Worm (Caenorhabditis elegans) whole organism, mixed stage, embryonic: ENCODE measurements around the gene F53F4.17.

Source experiments
- M03D4.4 ChIP-seq: sonication (generic microtip); optimal IDR thresholded peaks from 2 replicates; lab custom pipeline; 2017; ENCODE audit warnings: mild to moderate bottlenecking, missing genetic modification characterization, missing compliant biosample characterization
- blmp-1 ChIP-seq: fragments of 150-350 bp; optimal IDR thresholded peaks from 2 replicates; lab custom pipeline; 2014; ENCODE audit warnings: missing biosample characterization, missing genetic modification characterization
- ceh-39 ChIP-seq: fragments of 150-350 bp; optimal IDR thresholded peaks from 2 replicates; lab custom pipeline; 2014; ENCODE audit warnings: missing biosample characterization, missing genetic modification characterization
- ceh-43 ChIP-seq: fragments of 200-800 bp; sonication (Bioruptor generic); optimal IDR thresholded peaks from 2 replicates; lab custom pipeline; 2018; ENCODE audit warnings: mild to moderate bottlenecking, missing genetic modification characterization, moderate library complexity, missing compliant biosample characterization
- ceh-83 ChIP-seq: fragments of 200-800 bp; sonication (Bioruptor generic); optimal IDR thresholded peaks from 2 replicates; lab custom pipeline; 2018; ENCODE audit warnings: mild to moderate bottlenecking, missing genetic modification characterization, missing compliant biosample characterization
- ces-1 ChIP-seq: fragments of 150-350 bp; optimal IDR thresholded peaks from 2 replicates; lab custom pipeline; 2014; ENCODE audit warnings: missing biosample characterization, missing genetic modification reagents, missing genetic modification characterization
- cnd-1 ChIP-seq: fragments of 200-800 bp; sonication (Bioruptor generic); optimal IDR thresholded peaks from 2 replicates; lab custom pipeline; 2018; ENCODE audit warnings: mild to moderate bottlenecking, missing genetic modification characterization, missing compliant biosample characterization
- drap-1 ChIP-seq: fragments of 200-800 bp; sonication (Bioruptor generic); optimal IDR thresholded peaks from 3 replicates; lab custom pipeline; 2018; ENCODE audit warnings: mild to moderate bottlenecking, missing genetic modification characterization, missing compliant biosample characterization
- elt-1 ChIP-seq: sonication (generic microtip); optimal IDR thresholded peaks from 2 replicates; lab custom pipeline; 2017; ENCODE audit warnings: missing genetic modification characterization, mild to moderate bottlenecking, missing compliant biosample characterization, antibody characterized with exemption, moderate library complexity, borderline replicate concordance; ENCODE audit not compliant: insufficient read depth
- flh-1 ChIP-seq: fragments of 200-800 bp; sonication (Bioruptor generic); optimal IDR thresholded peaks from 2 replicates; lab custom pipeline; 2018; ENCODE audit warnings: mild to moderate bottlenecking, missing genetic modification characterization, moderate library complexity, missing compliant biosample characterization
- ham-2 ChIP-seq: fragments of 200-800 bp; sonication (Bioruptor generic); optimal IDR thresholded peaks from 2 replicates; lab custom pipeline; 2018; ENCODE audit warnings: mild to moderate bottlenecking, missing genetic modification characterization, missing compliant biosample characterization
- hlh-1 ChIP-seq: fragments of 150-350 bp; optimal IDR thresholded peaks from 2 replicates; lab custom pipeline; 2014; ENCODE audit warnings: missing biosample characterization, missing genetic modification reagents, missing genetic modification characterization
- lin-13 ChIP-seq: fragments of 150-350 bp; optimal IDR thresholded peaks from 2 replicates; lab custom pipeline; 2014; ENCODE audit warnings: missing biosample characterization, missing genetic modification characterization
- lin-32 ChIP-seq: fragments of 200-800 bp; sonication (Bioruptor generic); optimal IDR thresholded peaks from 2 replicates; lab custom pipeline; 2018; ENCODE audit warnings: mild to moderate bottlenecking, missing genetic modification characterization, missing compliant biosample characterization
- lsy-2 ChIP-seq: fragments of 150-350 bp; optimal IDR thresholded peaks from 2 replicates; lab custom pipeline; 2014; ENCODE audit warnings: missing biosample characterization, missing genetic modification characterization
- mab-5 ChIP-seq: fragments of 150-350 bp; optimal IDR thresholded peaks from 2 replicates; lab custom pipeline; 2014; ENCODE audit warnings: missing biosample characterization, missing genetic modification characterization
- mls-2 ChIP-seq: sonication (generic microtip); optimal IDR thresholded peaks from 2 replicates; lab custom pipeline; 2016; ENCODE audit warnings: mild to moderate bottlenecking, missing genetic modification characterization, moderate library complexity, missing compliant biosample characterization
- nhr-12 ChIP-seq: fragments of 150-350 bp; optimal IDR thresholded peaks from 2 replicates; lab custom pipeline; 2014; ENCODE audit warnings: missing biosample characterization, missing genetic modification characterization
- nhr-2 ChIP-seq: fragments of 150-350 bp; optimal IDR thresholded peaks from 2 replicates; lab custom pipeline; 2014; ENCODE audit warnings: missing biosample characterization, missing genetic modification characterization
- nhr-237 ChIP-seq: fragments of 150-350 bp; optimal IDR thresholded peaks from 2 replicates; lab custom pipeline; 2014; ENCODE audit warnings: missing biosample characterization, missing genetic modification characterization
- nhr-28 ChIP-seq: fragments of 150-350 bp; optimal IDR thresholded peaks from 2 replicates; lab custom pipeline; 2014; ENCODE audit warnings: missing biosample characterization, missing genetic modification characterization
- nhr-76 ChIP-seq: sonication (generic microtip); optimal IDR thresholded peaks from 2 replicates; lab custom pipeline; 2017; ENCODE audit warnings: missing biosample characterization, missing genetic modification characterization
- pha-4 ChIP-seq: fragments of 150-350 bp; optimal IDR thresholded peaks from 2 replicates; lab custom pipeline; 2018; ENCODE audit warnings: missing biosample characterization, missing genetic modification reagents, missing genetic modification characterization
- snpc-4 ChIP-seq: fragments of 150-350 bp; optimal IDR thresholded peaks from 2 replicates; lab custom pipeline; 2014; ENCODE audit warnings: missing biosample characterization, missing genetic modification characterization
- sptf-1 ChIP-seq: sonication (generic microtip); optimal IDR thresholded peaks from 2 replicates; lab custom pipeline; 2017; ENCODE audit warnings: mild to moderate bottlenecking, missing genetic modification characterization, moderate library complexity, missing compliant biosample characterization
- tbx-8 ChIP-seq: fragments of 200-800 bp; sonication (Bioruptor generic); optimal IDR thresholded peaks from 2 replicates; lab custom pipeline; 2018; ENCODE audit warnings: mild to moderate bottlenecking, missing genetic modification characterization, moderate library complexity, missing compliant biosample characterization
- unc-120 ChIP-seq: sonication (generic microtip); optimal IDR thresholded peaks from 2 replicates; lab custom pipeline; 2017; ENCODE audit warnings: missing genetic modification characterization, missing compliant biosample characterization; ENCODE audit not compliant: poor library complexity, severe bottlenecking
- unc-39 ChIP-seq: fragments of 150-350 bp; optimal IDR thresholded peaks from 2 replicates; lab custom pipeline; 2014; ENCODE audit warnings: missing biosample characterization, missing genetic modification characterization
- unc-62 ChIP-seq: fragments of 150-350 bp; optimal IDR thresholded peaks from 2 replicates; lab custom pipeline; 2014; ENCODE audit warnings: missing biosample characterization, missing genetic modification reagents, missing genetic modification characterization
- zip-8 ChIP-seq: fragments of 150-350 bp; optimal IDR thresholded peaks from 2 replicates; lab custom pipeline; 2014; ENCODE audit warnings: missing biosample characterization, missing genetic modification characterization
- ztf-11 ChIP-seq: fragments of 150-350 bp; optimal IDR thresholded peaks from 2 replicates; lab custom pipeline; 2014; ENCODE audit warnings: missing biosample characterization, missing genetic modification characterization

F53F4.17 gene

DNA sequence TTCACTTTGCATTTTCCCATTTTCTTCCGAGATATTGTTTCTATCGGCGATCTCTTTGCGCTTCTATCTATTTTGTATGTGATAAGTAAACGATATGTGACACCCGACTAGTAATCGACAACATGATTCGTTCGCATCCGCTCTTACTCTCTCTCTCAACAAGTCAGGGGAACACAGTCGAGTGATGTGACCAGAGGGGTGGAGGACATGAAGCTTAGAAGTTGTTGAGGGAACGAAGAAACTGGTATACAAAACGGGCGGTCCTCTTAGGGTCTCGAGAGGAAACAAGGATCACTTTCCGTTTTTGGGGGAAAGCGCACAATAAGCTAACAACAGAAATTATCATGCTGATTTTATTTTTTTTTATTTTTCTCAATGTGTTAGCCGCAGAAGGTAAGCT is 5.1 kb downstream of the F53F4.17 start, which contains the start of gene F53F4.4:
Gene F53F4.4 (plus strand): TSS at position 301 of the 400 bp plus-strand sequence.
- no peak for TF ChIP-seq snpc-4 (tag; lab: Kevin White, UChicago)
- no peak for TF ChIP-seq unc-120
- TF ChIP-seq nhr-12 (tag; lab: Kevin White, UChicago): no peak
- no peak for TF ChIP-seq lin-13
- no peak for TF ChIP-seq flh-1 (GFP tag; lab: Kevin White, UChicago)
- TF ChIP-seq cnd-1 (tag; lab: Kevin White, UChicago): no peak
- TF ChIP-seq nhr-237 (tag; lab: Kevin White, UChicago): no peak
- no peak for TF ChIP-seq elt-1 (tag; lab: Kevin White, UChicago)
- TF ChIP-seq ceh-83 (GFP tag; lab: Kevin White, UChicago): no peak
- TF ChIP-seq unc-62: no peak

DNA sequence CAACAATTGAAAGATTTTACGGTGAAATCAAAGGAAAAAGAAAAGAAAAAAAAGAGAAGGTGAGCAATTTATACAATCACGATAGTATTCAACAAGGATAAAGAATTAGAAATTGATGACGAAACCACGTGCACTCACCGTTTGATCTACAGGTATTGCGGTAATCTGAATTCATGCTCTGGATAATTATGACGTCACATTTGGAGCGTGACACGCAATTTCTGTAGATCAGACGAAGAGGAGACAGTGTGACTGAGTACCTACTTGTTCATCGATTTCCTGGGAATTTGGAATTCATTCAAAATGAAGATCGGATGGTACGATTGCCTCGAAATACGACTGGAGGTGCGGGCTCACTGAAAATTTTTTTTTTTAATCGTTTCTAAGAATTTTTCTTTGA is 10.4 kb downstream of the F53F4.17 start:
- TF ChIP-seq lsy-2 (tag; lab: Kevin White, UChicago) (no peak), zip-8 (tag; lab: Kevin White, UChicago) (peak; percentile 91), sptf-1 (tag; lab: Kevin White, UChicago) (no peak)

DNA sequence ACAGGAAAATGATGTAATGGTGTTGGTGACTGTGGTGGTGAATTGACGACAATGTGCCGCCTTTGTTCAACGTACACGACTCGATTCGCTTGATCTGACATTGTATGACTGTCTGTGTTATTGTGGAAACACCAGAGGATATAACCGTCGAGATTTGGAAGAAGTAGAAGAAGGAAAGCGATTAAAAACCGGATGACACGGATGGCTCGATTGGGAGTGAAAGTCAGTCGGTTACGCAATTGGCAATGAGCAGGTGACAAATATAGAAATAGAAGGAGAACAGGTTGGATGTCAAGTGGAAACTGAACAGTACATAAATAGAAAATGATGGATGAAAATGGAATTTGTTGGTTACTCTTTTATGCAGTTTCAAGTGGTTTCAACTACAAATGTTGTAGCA is 12.9 kb downstream of the F53F4.17 start, which contains the start of gene rdy-2:
Gene rdy-2 (minus strand): TSS at position 101 of the 400 bp plus-strand sequence.
- no peak for TF ChIP-seq ztf-11 (tag; lab: Kevin White, UChicago)
- TF ChIP-seq ceh-83 (GFP tag; lab: Kevin White, UChicago): no peak
- TF ChIP-seq zip-8 (tag; lab: Kevin White, UChicago): no peak
- no peak for TF ChIP-seq unc-120
- TF ChIP-seq ceh-43: no peak
- no peak for TF ChIP-seq ceh-39 (tag; lab: Kevin White, UChicago)
- no peak for TF ChIP-seq ham-2 (GFP tag; lab: Kevin White, UChicago)
- no peak for TF ChIP-seq mab-5 (tag; lab: Kevin White, UChicago)
- no peak for TF ChIP-seq drap-1
- no peak for TF ChIP-seq nhr-76 (tag; lab: Kevin White, UChicago)
- no peak for TF ChIP-seq lin-32 (GFP tag; lab: Kevin White, UChicago)
- TF ChIP-seq nhr-2: no peak
- no peak for TF ChIP-seq blmp-1
- TF ChIP-seq snpc-4 (tag; lab: Kevin White, UChicago): no peak
- no peak for TF ChIP-seq hlh-1 (tag; lab: Kevin White, UChicago)
- no peak for TF ChIP-seq ces-1 (GFP tag; lab: Kevin White, UChicago)
- no peak for TF ChIP-seq nhr-28 (tag; lab: Kevin White, UChicago)
- no peak for TF ChIP-seq unc-39
- TF ChIP-seq unc-62: no peak
- TF ChIP-seq mls-2 (tag; lab: Kevin White, UChicago): no peak

DNA sequence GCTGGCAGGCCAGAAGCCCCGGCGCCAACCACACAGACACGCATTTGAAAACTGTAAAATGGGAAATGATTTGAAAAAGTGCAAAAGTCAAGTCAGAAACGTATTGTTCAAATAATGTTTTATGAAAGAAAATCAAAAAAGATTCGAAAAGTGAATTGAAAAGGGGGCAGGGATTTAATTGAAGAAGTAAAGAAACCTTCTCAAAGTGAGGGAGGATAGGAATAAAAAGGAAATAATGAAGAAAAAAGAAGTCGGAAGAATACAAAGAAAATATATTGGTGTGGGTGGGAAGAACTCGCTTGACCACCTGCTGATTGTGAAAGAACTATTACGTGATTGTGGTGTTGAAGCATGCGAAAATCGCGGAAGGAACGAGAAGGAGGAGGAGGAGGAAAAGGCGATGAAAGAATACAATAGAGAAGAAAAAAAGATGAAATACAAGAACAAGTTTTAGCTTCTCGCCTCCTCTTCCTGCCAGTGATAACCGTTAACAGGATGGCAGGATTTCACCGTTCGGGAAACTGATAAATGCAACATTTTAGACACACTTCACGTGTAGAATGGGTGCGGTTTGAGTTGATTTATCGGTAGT is 18.7 kb downstream of the F53F4.17 start, which contains the start of gene fmo-4:
Gene fmo-4 (minus strand): TSS at position 51 of the 592 bp plus-strand sequence.
- TF ChIP-seq M03D4.4: no peak

DNA sequence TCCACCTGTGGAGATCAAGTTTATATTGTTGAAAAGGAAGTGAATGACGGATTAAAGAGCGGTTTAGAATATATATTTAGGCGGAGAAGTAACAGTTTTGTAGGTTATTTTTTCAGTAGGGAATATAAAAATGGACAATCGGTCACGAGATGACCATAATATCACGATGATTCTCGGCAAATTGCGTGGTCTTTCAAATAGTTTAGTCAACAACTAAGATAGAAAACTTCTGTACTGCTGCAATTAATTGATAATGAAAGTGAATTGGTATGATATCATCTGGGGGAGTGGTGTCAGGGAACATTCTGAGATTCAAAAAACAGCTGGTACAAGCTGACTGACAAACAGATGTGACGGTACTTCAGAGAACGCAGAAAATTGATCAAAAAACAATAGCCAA is 20.5 kb downstream of the F53F4.17 start:
- no peak for TF ChIP-seq nhr-28 (tag; lab: Kevin White, UChicago)
- TF ChIP-seq unc-120: no peak
- TF ChIP-seq drap-1: no peak
- no peak for TF ChIP-seq tbx-8 (GFP tag; lab: Kevin White, UChicago)
- TF ChIP-seq ham-2 (GFP tag; lab: Kevin White, UChicago): no peak
- no peak for TF ChIP-seq pha-4 (tag; lab: Kevin White, UChicago)
- no peak for TF ChIP-seq elt-1 (tag; lab: Kevin White, UChicago)
- TF ChIP-seq zip-8 (tag; lab: Kevin White, UChicago): no peak
- no peak for TF ChIP-seq cnd-1 (tag; lab: Kevin White, UChicago)
- TF ChIP-seq lsy-2 (tag; lab: Kevin White, UChicago): no peak
- TF ChIP-seq ces-1 (GFP tag; lab: Kevin White, UChicago): no peak
- no peak for TF ChIP-seq flh-1 (GFP tag; lab: Kevin White, UChicago)
- TF ChIP-seq mab-5 (tag; lab: Kevin White, UChicago): no peak
- TF ChIP-seq, all 35 proteins: peak for 0
